Fruit fly (Drosophila melanogaster) whole organism, embryonic: Measurements from ENCODE around the gene CG10510.
A peak's percentile ranks its signal among the peaks of the same experiment; 100 is the strongest.

Experiments
- CG11093 ChIP-seq: fragments of 200-800 bp; sonication (Bioruptor generic); IDR thresholded peaks from 3 replicates; pipeline ENCODE4 v1.3.6; 2022; ENCODE audit warnings: missing biosample characterization, missing genetic modification characterization
- CG11247 ChIP-seq: fragments of 200-800 bp; sonication (Bioruptor generic); IDR thresholded peaks from 2 replicates; pipeline ENCODE4 v1.3.6; 2022; ENCODE audit warnings: missing biosample characterization, missing genetic modification characterization
- CG13894 ChIP-seq: fragments of 200-800 bp; sonication (Bioruptor generic); optimal IDR thresholded peaks from 3 replicates; lab custom pipeline; 2018; ENCODE audit warnings: missing biosample characterization, mild to moderate bottlenecking, missing genetic modification characterization, moderate library complexity
- CG14441 ChIP-seq: fragments of 200-800 bp; sonication (Bioruptor generic); IDR thresholded peaks from 2 replicates; pipeline ENCODE4 v1.3.6; 2022; ENCODE audit warnings: missing biosample characterization, missing genetic modification characterization
- CG15011 ChIP-seq: fragments of 200-800 bp; sonication (Bioruptor generic); optimal IDR thresholded peaks from 3 replicates; lab custom pipeline; 2018; ENCODE audit warnings: missing biosample characterization, mild to moderate bottlenecking, missing genetic modification characterization
- CG2875 ChIP-seq: fragments of 200-800 bp; sonication (Bioruptor generic); optimal IDR thresholded peaks from 2 replicates; lab custom pipeline; 2017; ENCODE audit warnings: missing biosample characterization, mild to moderate bottlenecking, missing genetic modification characterization, missing genetic modification reagents
- CG30431 ChIP-seq: fragments of 200-800 bp; sonication (Bioruptor generic); optimal IDR thresholded peaks from 2 replicates; lab custom pipeline; 2017; ENCODE audit warnings: missing biosample characterization, missing genetic modification characterization
- CG31224 ChIP-seq: fragments of 200-800 bp; sonication (Bioruptor generic); IDR thresholded peaks from 2 replicates; pipeline ENCODE4 v1.3.6; 2022; ENCODE audit warnings: missing biosample characterization, missing genetic modification characterization
- CG31441 ChIP-seq: fragments of 200-800 bp; sonication (Bioruptor generic); IDR thresholded peaks from 2 replicates; pipeline ENCODE4 v1.3.6; 2022; ENCODE audit warnings: missing biosample characterization, missing genetic modification characterization
- CG33213 ChIP-seq: fragments of 200-800 bp; sonication (Bioruptor generic); optimal IDR thresholded peaks from 3 replicates; lab custom pipeline; 2016; ENCODE audit warnings: missing biosample characterization, missing genetic modification characterization
- CG34422 ChIP-seq: fragments of 200-800 bp; sonication (Bioruptor generic); IDR thresholded peaks from 3 replicates; pipeline ENCODE4 v1.3.6; 2022; ENCODE audit warnings: missing biosample characterization, missing genetic modification characterization
- CG4360 ChIP-seq: fragments of 200-800 bp; sonication (Bioruptor generic); IDR thresholded peaks from 2 replicates; pipeline ENCODE4 v1.3.6; 2022; ENCODE audit warnings: missing biosample characterization, missing genetic modification characterization
- CG4424 ChIP-seq: fragments of 200-800 bp; sonication (Bioruptor generic); optimal IDR thresholded peaks from 3 replicates; lab custom pipeline; 2016; ENCODE audit warnings: missing biosample characterization, missing genetic modification characterization
- CG7786 ChIP-seq: fragments of 200-800 bp; sonication (Bioruptor generic); optimal IDR thresholded peaks from 2 replicates; lab custom pipeline; 2016; ENCODE audit warnings: missing biosample characterization, missing genetic modification characterization
- CG7928 ChIP-seq: fragments of 200-800 bp; sonication (Bioruptor generic); optimal IDR thresholded peaks from 2 replicates; lab custom pipeline; 2017; ENCODE audit warnings: missing biosample characterization, mild to moderate bottlenecking, missing genetic modification characterization
- CG8089 ChIP-seq: fragments of 200-800 bp; sonication (Bioruptor generic); optimal IDR thresholded peaks from 3 replicates; lab custom pipeline; 2016; ENCODE audit warnings: missing biosample characterization, missing genetic modification characterization
- CG8478 ChIP-seq: fragments of >200 bp; optimal IDR thresholded peaks from 2 replicates; lab custom pipeline; 2018
- CG9727 ChIP-seq: fragments of 200-800 bp; sonication (Bioruptor generic); optimal IDR thresholded peaks from 3 replicates; lab custom pipeline; 2017; ENCODE audit warnings: missing biosample characterization, mild to moderate bottlenecking, missing genetic modification characterization
- CG9797 ChIP-seq: fragments of 200-800 bp; sonication (Bioruptor generic); optimal IDR thresholded peaks from 3 replicates; lab custom pipeline; 2018; ENCODE audit warnings: missing biosample characterization, mild to moderate bottlenecking, missing genetic modification characterization
- CG9817 ChIP-seq: fragments of 200-800 bp; sonication (Bioruptor generic); optimal IDR thresholded peaks from 2 replicates; lab custom pipeline; 2018; ENCODE audit warnings: missing biosample characterization, mild to moderate bottlenecking, missing genetic modification characterization, moderate library complexity
- CHES-1-like ChIP-seq: fragments of 200-800 bp; sonication (Bioruptor generic); optimal IDR thresholded peaks from 2 replicates; lab custom pipeline; 2016; ENCODE audit warnings: missing biosample characterization, missing genetic modification characterization
- CoRest ChIP-seq: fragments of 200-800 bp; sonication (Bioruptor generic); optimal IDR thresholded peaks from 3 replicates; lab custom pipeline; 2018; ENCODE audit warnings: missing biosample characterization, mild to moderate bottlenecking, missing genetic modification characterization, moderate library complexity
- Dek ChIP-seq: fragments of 200-800 bp; sonication (Bioruptor generic); optimal IDR thresholded peaks from 3 replicates; lab custom pipeline; 2019; ENCODE audit warnings: missing biosample characterization, mild to moderate bottlenecking, missing genetic modification characterization, moderate library complexity
- Dip3 ChIP-seq: fragments of 200-800 bp; sonication (Bioruptor generic); optimal IDR thresholded peaks from 3 replicates; lab custom pipeline; 2016; ENCODE audit warnings: missing biosample characterization, missing genetic modification characterization
- Fer2 ChIP-seq: fragments of 200-800 bp; sonication (Bioruptor generic); optimal IDR thresholded peaks from 2 replicates; lab custom pipeline; 2018; ENCODE audit warnings: missing biosample characterization, mild to moderate bottlenecking, missing genetic modification characterization, moderate library complexity
- Myb ChIP-seq: fragments of 200-800 bp; sonication (Bioruptor generic); optimal IDR thresholded peaks from 2 replicates; lab custom pipeline; 2016; ENCODE audit warnings: missing biosample characterization, missing genetic modification characterization
- YL-1 ChIP-seq: fragments of 200-800 bp; sonication (Bioruptor generic); optimal IDR thresholded peaks from 3 replicates; lab custom pipeline; 2017; ENCODE audit warnings: missing biosample characterization, mild to moderate bottlenecking, missing genetic modification characterization
- ash1 ChIP-seq: fragments of 200-800 bp; sonication (Bioruptor generic); optimal IDR thresholded peaks from 2 replicates; lab custom pipeline; 2018; ENCODE audit warnings: missing biosample characterization, mild to moderate bottlenecking, missing genetic modification characterization
- ci ChIP-seq: fragments of 200-800 bp; sonication (Bioruptor generic); IDR thresholded peaks from 3 replicates; pipeline ENCODE4 v1.3.6; 2022; ENCODE audit warnings: missing biosample characterization, missing genetic modification characterization
- crc ChIP-seq: fragments of 200-800 bp; sonication (Bioruptor generic); optimal IDR thresholded peaks from 2 replicates; lab custom pipeline; 2016; ENCODE audit warnings: missing biosample characterization, missing genetic modification characterization
- dan ChIP-seq: fragments of 200-800 bp; sonication (Bioruptor generic); IDR thresholded peaks from 2 replicates; pipeline ENCODE4 v1.3.6; 2022; ENCODE audit warnings: missing biosample characterization, missing genetic modification characterization
- ewg ChIP-seq: fragments of 200-800 bp; sonication (Bioruptor generic); optimal IDR thresholded peaks from 3 replicates; lab custom pipeline; 2017; ENCODE audit warnings: mild to moderate bottlenecking, missing biosample characterization, missing genetic modification reagents, missing genetic modification characterization
- eyg ChIP-seq: fragments of 200-800 bp; sonication (Bioruptor generic); optimal IDR thresholded peaks from 3 replicates; lab custom pipeline; 2016; ENCODE audit warnings: missing biosample characterization, missing genetic modification characterization
- fru ChIP-seq: fragments of >200 bp; optimal IDR thresholded peaks from 2 replicates; lab custom pipeline; 2017
- grau ChIP-seq: fragments of 200-800 bp; optimal IDR thresholded peaks from 3 replicates; lab custom pipeline; 2019; ENCODE audit warnings: missing biosample characterization, mild to moderate bottlenecking, missing genetic modification characterization, moderate library complexity
- gsb-n ChIP-seq: fragments of 200-800 bp; sonication (Bioruptor generic); optimal IDR thresholded peaks from 3 replicates; lab custom pipeline; 2018; ENCODE audit warnings: missing biosample characterization, mild to moderate bottlenecking, missing genetic modification characterization
- ind ChIP-seq: fragments of 200-800 bp; sonication (Bioruptor generic); optimal IDR thresholded peaks from 3 replicates; lab custom pipeline; 2016; ENCODE audit warnings: missing biosample characterization, missing genetic modification characterization
- insv ChIP-seq, 2 experiments: fragments of 200-800 bp; sonication (Bioruptor generic); optimal IDR thresholded peaks; 3 replicates each; lab custom pipeline; 2016 to 2018; ENCODE audit warnings: missing biosample characterization in 2 of 2, missing genetic modification characterization in 2 of 2
- jigr1 ChIP-seq: fragments of 200-800 bp; sonication (Bioruptor generic); IDR thresholded peaks from 3 replicates; pipeline ENCODE4 v1.3.6; 2022; ENCODE audit warnings: missing biosample characterization, missing genetic modification characterization
- klu ChIP-seq: fragments of 200-800 bp; sonication (Bioruptor generic); IDR thresholded peaks from 2 replicates; pipeline ENCODE4 v1.3.6; 2022; ENCODE audit warnings: missing biosample characterization, missing genetic modification characterization
- knrl ChIP-seq: fragments of 200-800 bp; sonication (Bioruptor generic); IDR thresholded peaks from 3 replicates; pipeline ENCODE4 v1.3.6; 2022; ENCODE audit warnings: missing biosample characterization, missing genetic modification characterization; ENCODE audit not compliant: partially characterized antibody
- mld ChIP-seq: fragments of 200-800 bp; sonication (Bioruptor generic); IDR thresholded peaks from 3 replicates; pipeline ENCODE4 v1.3.6; 2022; ENCODE audit warnings: missing biosample characterization, missing genetic modification characterization; ENCODE audit not compliant: partially characterized antibody
- nau ChIP-seq: fragments of 200-800 bp; sonication (Bioruptor generic); optimal IDR thresholded peaks from 3 replicates; lab custom pipeline; 2017; ENCODE audit warnings: missing biosample characterization, mild to moderate bottlenecking, missing genetic modification characterization, missing genetic modification reagents
- nerfin-1 ChIP-seq: fragments of 200-800 bp; sonication (Bioruptor generic); optimal IDR thresholded peaks from 3 replicates; lab custom pipeline; 2019; ENCODE audit warnings: missing biosample characterization, mild to moderate bottlenecking, missing genetic modification characterization, moderate library complexity
- otp ChIP-seq: fragments of 200-800 bp; sonication (Bioruptor generic); IDR thresholded peaks from 3 replicates; pipeline ENCODE4, ENCODE4 v1.3.6; 2022; ENCODE audit warnings: missing biosample characterization, missing genetic modification characterization
- pros ChIP-seq: fragments of 200-800 bp; sonication (Bioruptor generic); optimal IDR thresholded peaks from 3 replicates; lab custom pipeline; 2019; ENCODE audit warnings: missing biosample characterization, mild to moderate bottlenecking, missing genetic modification characterization, moderate library complexity
- pzg ChIP-seq: fragments of 200-800 bp; sonication (Bioruptor generic); optimal IDR thresholded peaks from 3 replicates; lab custom pipeline; 2018; ENCODE audit warnings: missing biosample characterization, mild to moderate bottlenecking, missing genetic modification characterization, moderate library complexity
- salm ChIP-seq: fragments of 200-800 bp; sonication (Bioruptor generic); optimal IDR thresholded peaks from 2 replicates; lab custom pipeline; 2018; ENCODE audit warnings: missing biosample characterization, mild to moderate bottlenecking, missing genetic modification characterization
- sug ChIP-seq: fragments of 200-800 bp; optimal IDR thresholded peaks from 2 replicates; lab custom pipeline; 2019; ENCODE audit warnings: missing biosample characterization, mild to moderate bottlenecking, missing genetic modification characterization, moderate library complexity
- trh ChIP-seq: fragments of 200-800 bp; sonication (Bioruptor generic); optimal IDR thresholded peaks from 2 replicates; lab custom pipeline; 2016; ENCODE audit warnings: missing biosample characterization, missing genetic modification characterization
- wdn ChIP-seq: fragments of 200-800 bp; sonication (Bioruptor generic); IDR thresholded peaks from 2 replicates; pipeline ENCODE4 v1.3.6; 2022; ENCODE audit warnings: missing biosample characterization, missing genetic modification characterization

Gene CG10510

dm6 chr3L:21172527-21173253 is 37.2 kb downstream of the CG10510 start, which contains the start of the genes chb and AsnS (continued):
- peak; percentile 86 for TF ChIP-seq klu (GFP tag; lab: Robert Waterston, UW)
- peak; percentile 95 for TF ChIP-seq Dek (tag; lab: Kevin White, UChicago)
- no peak for TF ChIP-seq ash1
- peak; percentile 94 for TF ChIP-seq grau
- no peak for TF ChIP-seq knrl
- peak; percentile 50 for TF ChIP-seq sug (tag; lab: Kevin White, UChicago)
- no peak for TF ChIP-seq pzg
- peak; percentile 40 for TF ChIP-seq Myb (GFP tag; lab: Kevin White, UChicago)
- peak; percentile 89 for TF ChIP-seq gsb-n (tag; lab: Kevin White, UChicago)
- peak; percentile 10 for TF ChIP-seq CG13894
- TF ChIP-seq insv (GFP tag; optimal IDR thresholded peaks at IDR 0.05; lab: Kevin White, UChicago): no peak
- peak; percentile 80 for TF ChIP-seq nerfin-1 (tag; lab: Kevin White, UChicago)
- TF ChIP-seq CG8089 (GFP tag; lab: Kevin White, UChicago): peak; percentile 43
- no peak for TF ChIP-seq pros
- TF ChIP-seq CG11093 (GFP tag; lab: Robert Waterston, UW): peak; percentile 81
- peak; percentile 94 for TF ChIP-seq CoRest (tag; lab: Kevin White, UChicago)
- TF ChIP-seq CG7786 (GFP tag; lab: Kevin White, UChicago): peak; percentile 41
- TF ChIP-seq mld: no peak
- TF ChIP-seq eyg: peak; percentile 29
- TF ChIP-seq otp (GFP tag; lab: Robert Waterston, UW): peak; percentile 87
- TF ChIP-seq wdn (GFP tag; lab: Robert Waterston, UW): peak; percentile 93
- TF ChIP-seq Dip3: peak; percentile 69
- no peak for TF ChIP-seq fru (lab: Kevin White, UChicago)
- TF ChIP-seq CG9727: peak; percentile 79
- peak; percentile 87 for TF ChIP-seq salm (tag; lab: Kevin White, UChicago)
- no peak for TF ChIP-seq CG9797
- TF ChIP-seq jigr1 (GFP tag; lab: Robert Waterston, UW): peak; percentile 67; the same call in 2 of the 3 replicates
- TF ChIP-seq ewg (GFP tag; lab: Kevin White, UChicago): peak; percentile 71
- peak; percentile 67 for TF ChIP-seq CHES-1-like (GFP tag; lab: Kevin White, UChicago)
- TF ChIP-seq CG4424 (GFP tag; lab: Kevin White, UChicago): peak; percentile 82
- TF ChIP-seq CG11247: peak; percentile 87
- TF ChIP-seq CG31224 (GFP tag; lab: Robert Waterston, UW): peak; percentile 88
- 0 out of 2 replicates have a peak, but pooled peaks have one; percentile 29 for TF ChIP-seq CG4360 (GFP tag; lab: Robert Waterston, UW)
- peak; percentile 52 for TF ChIP-seq CG7928 (GFP tag; lab: Kevin White, UChicago)
- TF ChIP-seq nau (GFP tag; lab: Kevin White, UChicago): peak; percentile 70
- peak; percentile 80 for TF ChIP-seq CG15011 (GFP tag; lab: Kevin White, UChicago)
- peak; percentile 91 for TF ChIP-seq ci
- peak; percentile 90 for TF ChIP-seq CG9817
- no peak for TF ChIP-seq CG8478
- TF ChIP-seq dan: no peak
- TF ChIP-seq CG2875 (GFP tag; lab: Kevin White, UChicago): peak; percentile 62
- peak; percentile 91 for TF ChIP-seq CG34422 (GFP tag; lab: Robert Waterston, UW)
- peak; percentile 60 for TF ChIP-seq Fer2 (tag; lab: Kevin White, UChicago)
- no peak for TF ChIP-seq YL-1 (GFP tag; lab: Kevin White, UChicago)
- no peak for TF ChIP-seq CG33213 (GFP tag; lab: Kevin White, UChicago)
- TF ChIP-seq CG30431 (GFP tag; lab: Kevin White, UChicago): peak; percentile 44
- peak; percentile 94 for TF ChIP-seq CG14441 (GFP tag; lab: Robert Waterston, UW)
- TF ChIP-seq CG31441 (GFP tag; lab: Robert Waterston, UW): peak; percentile 88
- peak; percentile 86 for TF ChIP-seq ind (GFP tag; lab: Kevin White, UChicago)
- TF ChIP-seq crc (GFP tag; lab: Kevin White, UChicago): peak; percentile 94
- peak; percentile 70 for TF ChIP-seq trh (GFP tag; lab: Kevin White, UChicago)
